Worm (Caenorhabditis elegans): ENCODE results near the gene C53A5.11.

Gene C53A5.11

ce11 chrV:14585351-14585750 lies 22.7 kb downstream of the C53A5.11 start, which contains the start of gene Y40H4A.2:
Gene Y40H4A.2 (minus strand): TSS chrV:14585451.
- TF ChIP-seq nhr-10 (tag; optimal IDR thresholded peaks at IDR 0.05) (no peak), arid-1 (GFP tag; conservative IDR thresholded peaks at IDR 0.05) (no peak), zip-2 (tag; optimal IDR thresholded peaks at IDR 0.05) (no peak), F10B5.3 (tag; optimal IDR thresholded peaks at IDR 0.05) (no peak), unc-62 (GFP tag; optimal IDR thresholded peaks at IDR 0.05 in 1 of 2) (peak in 1 of 2 experiments; percentile 80), unc-62 (tag; optimal IDR thresholded peaks at IDR 0.05) (no peak), madf-9 (GFP tag; conservative IDR thresholded peaks at IDR 0.05) (no peak)

DNA sequence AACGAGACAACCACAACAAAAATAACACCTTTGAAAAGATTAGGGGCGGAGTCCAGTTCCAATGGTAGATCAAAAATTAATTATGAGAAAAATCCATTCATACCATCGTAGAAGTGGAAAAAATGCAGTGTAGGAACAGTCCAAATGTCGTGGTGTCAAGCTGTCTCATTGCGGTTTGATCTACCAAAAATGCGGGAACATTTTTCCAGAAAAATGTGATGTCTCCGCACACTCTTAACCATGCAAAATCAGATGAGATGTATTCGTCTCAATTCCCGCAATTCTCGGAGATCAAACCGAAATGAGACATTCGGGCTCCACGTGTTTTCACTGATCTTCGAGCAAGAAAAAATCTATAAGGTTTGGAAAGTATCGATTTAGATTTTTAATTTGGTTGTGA lies 31.4 kb downstream of the C53A5.11 start:
- TF ChIP-seq unc-39 (tag; optimal IDR thresholded peaks at IDR 0.05), result no peak
- no peak for TF ChIP-seq mxl-2 (GFP tag; conservative IDR thresholded peaks at IDR 0.05)
- TF ChIP-seq nhr-28 (tag; optimal IDR thresholded peaks at IDR 0.05), result no peak
- TF ChIP-seq ceh-28 (tag; optimal IDR thresholded peaks at IDR 0.05), result no peak

DNA sequence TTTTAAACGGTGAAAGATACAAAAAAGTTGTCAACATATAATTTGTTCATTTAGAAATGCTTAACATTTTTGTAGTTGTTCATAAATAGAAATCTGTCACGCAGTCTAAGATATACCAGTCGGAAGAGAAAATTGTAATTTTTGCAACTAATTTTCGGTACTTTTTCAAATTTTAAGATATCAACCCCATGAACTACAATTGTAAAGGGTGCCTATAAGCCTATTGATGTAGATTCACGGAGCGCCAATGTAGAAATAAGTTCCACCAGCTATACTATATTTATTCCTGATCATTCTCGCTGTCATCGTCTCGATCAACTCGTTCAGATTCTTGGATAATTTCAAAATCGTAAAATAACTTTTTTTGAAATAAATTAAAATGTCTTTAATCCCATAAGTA lies 32.3 kb downstream of the C53A5.11 start:
- TF ChIP-seq tag-97 (GFP tag; IDR thresholded peaks at IDR 0.05), result no peak
- TF ChIP-seq zfp-3 (GFP tag; conservative IDR thresholded peaks at IDR 0.05), result peak; percentile 39
- TF ChIP-seq lin-38 (GFP tag; IDR thresholded peaks at IDR 0.05), result peak; percentile 54
- no peak for TF ChIP-seq daf-16 (GFP tag; optimal IDR thresholded peaks at IDR 0.05)
- peak; percentile 25 for TF ChIP-seq daf-16 (tag; optimal IDR thresholded peaks at IDR 0.05)
- TF ChIP-seq nhr-77 (tag; optimal IDR thresholded peaks at IDR 0.05), result no peak
- no peak for TF ChIP-seq F37D6.2 (tag; optimal IDR thresholded peaks at IDR 0.05)
- TF ChIP-seq egl-27 (tag; optimal IDR thresholded peaks at IDR 0.05), result no peak
- TF ChIP-seq F49E8.2 (tag; optimal IDR thresholded peaks at IDR 0.05; ENCODE audit: borderline replicate concordance), result no peak
- TF ChIP-seq php-3 (GFP tag; IDR thresholded peaks at IDR 0.05), result 0 out of 2 replicates have a peak, but pooled peaks have one; percentile 15
- TF ChIP-seq duxl-1 (tag; optimal IDR thresholded peaks at IDR 0.05; ENCODE audit: poor library complexity), result no peak
- TF ChIP-seq zfp-2 (tag; optimal IDR thresholded peaks at IDR 0.05), result no peak
- peak; percentile 66 for TF ChIP-seq T20F7.1 (GFP tag; optimal IDR thresholded peaks at IDR 0.05)
- no peak for TF ChIP-seq nhr-76 (tag; optimal IDR thresholded peaks at IDR 0.05)
- TF ChIP-seq lin-13 (GFP tag; optimal IDR thresholded peaks at IDR 0.05), result no peak

ce11 chrV:14595984-14596383 lies 33.3 kb downstream of the C53A5.11 start:
- peak; percentile 5 for TF ChIP-seq pqm-1 (tag; optimal IDR thresholded peaks at IDR 0.05)
- TF ChIP-seq dmd-6 (GFP tag; IDR thresholded peaks at IDR 0.05), result peak; percentile 35; the same call in 1 of the 2 replicates
- TF ChIP-seq zip-2 (tag; optimal IDR thresholded peaks at IDR 0.05), result no peak
- no peak for TF ChIP-seq lin-13 (GFP tag; optimal IDR thresholded peaks at IDR 0.05)
- TF ChIP-seq fos-1 (tag; optimal IDR thresholded peaks at IDR 0.05), result no peak
- TF ChIP-seq nhr-41 (GFP tag; IDR thresholded peaks at IDR 0.05), result no peak
- peak; percentile 36 for TF ChIP-seq dve-1 (tag; optimal IDR thresholded peaks at IDR 0.05; ENCODE audit: insufficient read depth)
- TF ChIP-seq daf-16 (GFP tag; optimal IDR thresholded peaks at IDR 0.05), result no peak
- peak; percentile 66 for TF ChIP-seq daf-16 (tag; optimal IDR thresholded peaks at IDR 0.05)
- no peak for TF ChIP-seq lir-3 (tag; optimal IDR thresholded peaks at IDR 0.05)
- TF ChIP-seq hlh-11 (tag; optimal IDR thresholded peaks at IDR 0.05), result peak; percentile 34
- no peak for TF ChIP-seq fkh-10 (GFP tag; optimal IDR thresholded peaks at IDR 0.05)
- TF ChIP-seq spr-3 (GFP tag; optimal IDR thresholded peaks at IDR 0.05), result no peak
- no peak for TF ChIP-seq aha-1 (tag)
- TF ChIP-seq ZK337.2 (GFP tag; IDR thresholded peaks at IDR 0.05), result no peak
- TF ChIP-seq daf-12 (tag; optimal IDR thresholded peaks at IDR 0.05), result no peak
